Worm (Caenorhabditis elegans): Measurements from ENCODE around the gene kin-26.

- TF ChIP-seq lin-13 (GFP tag; optimal IDR thresholded peaks at IDR 0.05) = no peak
- no peak for TF ChIP-seq mdl-1 (tag; optimal IDR thresholded peaks at IDR 0.05)
- no peak for TF ChIP-seq ztf-4 (tag; optimal IDR thresholded peaks at IDR 0.05)
Measured at ce11 chrIV:7906643-7907042, 29.0 kb upstream of the kin-26 start.
